Worm (Caenorhabditis elegans) whole organism, L4 larva: ENCODE data around the gene vgln-1.

Experiments
- F26F4.8 ChIP-seq: fragments of 200-800 bp; sonication (Bioruptor generic); conservative IDR thresholded peaks from 2 replicates; pipeline ENCODE4 v1.3.6; 2022; ENCODE audit warnings: missing genetic modification characterization, missing compliant biosample characterization
- F49E8.2 ChIP-seq: sonication (generic microtip); optimal IDR thresholded peaks from 2 replicates; lab custom pipeline; 2016; ENCODE audit warnings: missing compliant biosample characterization, mild to moderate bottlenecking, missing genetic modification characterization, borderline replicate concordance
- Y5F2A.4 ChIP-seq: fragments of 200-800 bp; sonication (Bioruptor generic); optimal IDR thresholded peaks from 2 replicates; lab custom pipeline; 2018; ENCODE audit warnings: mild to moderate bottlenecking, missing genetic modification characterization, missing compliant biosample characterization
- Y75B8A.6 ChIP-seq: fragments of 200-800 bp; sonication (Bioruptor generic); IDR thresholded peaks from 2 replicates; pipeline ENCODE4 v1.3.6; 2022; ENCODE audit warnings: missing genetic modification reagents, missing genetic modification characterization, missing compliant biosample characterization
- aha-1 ChIP-seq: fragments of 150-350 bp; peaks from one replicate; lab custom pipeline; 2014; ENCODE audit warnings: missing biosample characterization, missing genetic modification characterization
- aly-2 ChIP-seq: sonication (generic microtip); optimal IDR thresholded peaks from 2 replicates; lab custom pipeline; 2018; ENCODE audit warnings: missing biosample characterization, missing genetic modification characterization
- ceh-82 ChIP-seq: sonication (generic microtip); optimal IDR thresholded peaks from 2 replicates; lab custom pipeline; 2017; ENCODE audit warnings: missing biosample characterization, missing genetic modification characterization
- cey-2 ChIP-seq: sonication (generic microtip); optimal IDR thresholded peaks from 3 replicates; lab custom pipeline; 2017; ENCODE audit warnings: missing genetic modification characterization, mild to moderate bottlenecking, missing compliant biosample characterization, antibody characterized with exemption, borderline replicate concordance; ENCODE audit not compliant: insufficient read depth
- ctbp-1 ChIP-seq: fragments of 200-800 bp; sonication (Bioruptor generic); IDR thresholded peaks from 2 replicates; pipeline ENCODE4 v1.3.6; 2022; ENCODE audit warnings: missing genetic modification reagents, missing genetic modification characterization, missing compliant biosample characterization
- daf-12 ChIP-seq: fragments of 150-350 bp; optimal IDR thresholded peaks from 2 replicates; lab custom pipeline; 2014; ENCODE audit warnings: missing biosample characterization, missing genetic modification reagents, missing genetic modification characterization
- dpl-1 ChIP-seq: fragments of 150-350 bp; optimal IDR thresholded peaks from 2 replicates; lab custom pipeline; 2014; ENCODE audit warnings: missing biosample characterization, missing genetic modification reagents, missing genetic modification characterization
- dve-1 ChIP-seq: sonication (generic microtip); optimal IDR thresholded peaks from 2 replicates; lab custom pipeline; 2017; ENCODE audit warnings: antibody characterized with exemption, mild to moderate bottlenecking, missing genetic modification characterization, missing compliant biosample characterization; ENCODE audit not compliant: insufficient read depth
- egl-27 ChIP-seq: sonication (generic microtip); optimal IDR thresholded peaks from 3 replicates; lab custom pipeline; 2017; ENCODE audit warnings: missing biosample characterization, missing genetic modification reagents, missing genetic modification characterization
- hmg-1.1 ChIP-seq: fragments of 200-800 bp; sonication (Bioruptor generic); IDR thresholded peaks from 2 replicates; pipeline ENCODE4 v1.3.6; 2022; ENCODE audit warnings: missing genetic modification reagents, missing genetic modification characterization, missing compliant biosample characterization
- jun-1 ChIP-seq: fragments of 150-350 bp; optimal IDR thresholded peaks from 2 replicates; lab custom pipeline; 2014; ENCODE audit warnings: missing biosample characterization, missing genetic modification reagents, missing genetic modification characterization
- lin-29 ChIP-seq: fragments of 200-800 bp; sonication (Bioruptor generic); IDR thresholded peaks from 2 replicates; pipeline ENCODE4 v1.3.6; 2022; ENCODE audit warnings: missing genetic modification reagents, missing genetic modification characterization, missing compliant biosample characterization
- lin-38 ChIP-seq: fragments of 200-800 bp; sonication (Bioruptor generic); IDR thresholded peaks from 2 replicates; pipeline ENCODE4 v1.3.6; 2022; ENCODE audit warnings: missing genetic modification reagents, missing genetic modification characterization, missing compliant biosample characterization
- lir-3 ChIP-seq: sonication (generic microtip); optimal IDR thresholded peaks from 2 replicates; lab custom pipeline; 2016; ENCODE audit warnings: mild to moderate bottlenecking, missing genetic modification characterization, missing compliant biosample characterization
- madf-5 ChIP-seq, 2 experiments: fragments of 200-800 bp; sonication (Bioruptor generic); IDR thresholded peaks; 2 replicates each; pipeline ENCODE4 v1.3.6; 2022; ENCODE audit warnings: missing compliant biosample characterization in 2 of 2, missing genetic modification characterization in 2 of 2
- madf-9 ChIP-seq: fragments of 200-800 bp; sonication (Bioruptor generic); conservative IDR thresholded peaks from 2 replicates; pipeline ENCODE4 v1.3.6; 2022; ENCODE audit warnings: missing genetic modification reagents, missing genetic modification characterization, missing compliant biosample characterization
- mep-1 ChIP-seq: fragments of 150-350 bp; sonication (generic microtip); optimal IDR thresholded peaks from 3 replicates; lab custom pipeline; 2014; ENCODE audit warnings: missing biosample characterization, missing genetic modification characterization
- mxl-3 ChIP-seq: fragments of 200-800 bp; sonication (Bioruptor generic); optimal IDR thresholded peaks from 2 replicates; lab custom pipeline; 2018; ENCODE audit warnings: mild to moderate bottlenecking, missing genetic modification characterization, missing compliant biosample characterization
- nhr-41 ChIP-seq: fragments of 200-800 bp; sonication (Bioruptor generic); IDR thresholded peaks from 2 replicates; pipeline ENCODE4 v1.3.6; 2022; ENCODE audit warnings: missing genetic modification reagents, missing genetic modification characterization, missing compliant biosample characterization
- nhr-48 ChIP-seq: sonication (generic microtip); optimal IDR thresholded peaks from 2 replicates; lab custom pipeline; 2016; ENCODE audit warnings: mild to moderate bottlenecking, missing genetic modification characterization, missing compliant biosample characterization
- pha-4 ChIP-seq, 2 experiments: fragments of 150-350 bp in 1 of 2; fragments of 200-800 bp in 1 of 2; sonication (Bioruptor generic) in 1 of 2; IDR thresholded peaks in 1 of 2; optimal IDR thresholded peaks in 1 of 2; 2 replicates each; pipeline versions ENCODE4 v1.3.6 to Lab custom; 2014 to 2022; ENCODE audit warnings: missing genetic modification characterization in 2 of 2, missing genetic modification reagents in 2 of 2, missing biosample characterization in 1 of 2, missing compliant biosample characterization in 1 of 2
- pqm-1 ChIP-seq: sonication (generic microtip); optimal IDR thresholded peaks from 2 replicates; lab custom pipeline; 2017; ENCODE audit warnings: missing biosample characterization, missing genetic modification characterization
- saeg-2 ChIP-seq: fragments of 200-800 bp; sonication (Bioruptor generic); IDR thresholded peaks from 2 replicates; pipeline ENCODE4 v1.3.6; 2022; ENCODE audit warnings: missing genetic modification reagents, missing genetic modification characterization, missing compliant biosample characterization
- sdz-12 ChIP-seq: fragments of 200-800 bp; sonication (Bioruptor generic); optimal IDR thresholded peaks from 2 replicates; lab custom pipeline; 2018; ENCODE audit warnings: mild to moderate bottlenecking, missing genetic modification characterization, missing compliant biosample characterization
- set-16 ChIP-seq: fragments of 200-800 bp; sonication (Bioruptor generic); IDR thresholded peaks from 2 replicates; pipeline ENCODE4 v1.3.6; 2022; ENCODE audit warnings: missing genetic modification reagents, missing genetic modification characterization, missing compliant biosample characterization
- skn-1 ChIP-seq: fragments of 150-350 bp; optimal IDR thresholded peaks from 2 replicates; lab custom pipeline; 2014; ENCODE audit warnings: missing biosample characterization, missing genetic modification characterization
- snpc-4 ChIP-seq: fragments of 150-350 bp; optimal IDR thresholded peaks from 2 replicates; lab custom pipeline; 2014; ENCODE audit warnings: missing biosample characterization, missing genetic modification characterization
- unc-130 ChIP-seq: sonication (generic microtip); optimal IDR thresholded peaks from 2 replicates; lab custom pipeline; 2016; ENCODE audit warnings: missing genetic modification reagents, missing genetic modification characterization, missing compliant biosample characterization
- unc-39 ChIP-seq: sonication (generic microtip); optimal IDR thresholded peaks from 2 replicates; lab custom pipeline; 2017; ENCODE audit warnings: missing biosample characterization, missing genetic modification characterization
- vab-7 ChIP-seq: fragments of 200-800 bp; sonication (Bioruptor generic); IDR thresholded peaks from 2 replicates; pipeline ENCODE4 v1.3.6; 2022; ENCODE audit warnings: missing genetic modification reagents, missing genetic modification characterization, missing compliant biosample characterization
- zip-11 ChIP-seq: fragments of 200-800 bp; sonication (Bioruptor generic); IDR thresholded peaks from 2 replicates; pipeline ENCODE4 v1.3.6; 2022; ENCODE audit warnings: missing genetic modification characterization, missing compliant biosample characterization
- zip-2 ChIP-seq: fragments of 150-350 bp; optimal IDR thresholded peaks from 2 replicates; lab custom pipeline; 2014; ENCODE audit warnings: missing biosample characterization, missing genetic modification characterization

The vgln-1 gene

ce11 chrII:9861394-9861793, 29.5 kb downstream of the vgln-1 start, which contains the start of gene chil-3:
TSS of gene chil-3 (minus strand) at chrII:9861494.
- no peak for TF ChIP-seq aha-1
- no peak for TF ChIP-seq saeg-2 (GFP tag; lab: Robert Waterston, UW)

ce11 chrII:9859575-9859974, 31.3 kb downstream of the vgln-1 start, which contains the start of gene chil-5:
TSS of gene chil-5 (minus strand) at chrII:9859675.
- no peak for TF ChIP-seq egl-27 (tag; lab: Kevin White, UChicago)
- TF ChIP-seq zip-11 (GFP tag; lab: Robert Waterston, UW), result no peak
- TF ChIP-seq F49E8.2 (tag; lab: Kevin White, UChicago), result no peak
- no peak for TF ChIP-seq pqm-1
- no peak for TF ChIP-seq set-16 (GFP tag; lab: Robert Waterston, UW)
- TF ChIP-seq saeg-2 (GFP tag; lab: Robert Waterston, UW), result no peak
- no peak for TF ChIP-seq daf-12 (tag; lab: Kevin White, UChicago)
- no peak for TF ChIP-seq Y5F2A.4 (GFP tag; lab: Kevin White, UChicago)
- no peak for TF ChIP-seq snpc-4 (tag; lab: Kevin White, UChicago)
- TF ChIP-seq Y75B8A.6 (GFP tag; lab: Robert Waterston, UW), result no peak
- TF ChIP-seq sdz-12 (GFP tag; lab: Kevin White, UChicago), result no peak
- TF ChIP-seq lir-3, result no peak
- TF ChIP-seq hmg-1.1 (GFP tag; lab: Robert Waterston, UW), result no peak
- no peak for TF ChIP-seq vab-7
- TF ChIP-seq F26F4.8 (GFP tag; lab: Robert Waterston, UW), result no peak
- TF ChIP-seq aly-2, result no peak
- no peak for TF ChIP-seq madf-9 (GFP tag; lab: Robert Waterston, UW)
- no peak for TF ChIP-seq jun-1 (tag; lab: Kevin White, UChicago)
- TF ChIP-seq, all 104 proteins: peak for 0

- TF ChIP-seq lin-38 (GFP tag; lab: Robert Waterston, UW) (no peak), F49E8.2 (tag; lab: Kevin White, UChicago) (no peak), dpl-1 (GFP tag; lab: Kevin White, UChicago) (no peak), unc-39 (tag; lab: Kevin White, UChicago) (no peak), lin-29 (GFP tag; lab: Robert Waterston, UW) (no peak), skn-1 (tag; lab: Kevin White, UChicago) (no peak), dve-1 (tag; lab: Kevin White, UChicago) (no peak), zip-2 (tag; lab: Kevin White, UChicago) (no peak), mep-1 (tag; lab: Kevin White, UChicago) (no peak), cey-2 (tag; lab: Kevin White, UChicago) (no peak), ctbp-1 (GFP tag; lab: Robert Waterston, UW) (no peak)
Measured at ce11 chrII:9857791-9858190, 33.1 kb downstream of the vgln-1 start, which contains the start of gene chil-6. TSS of gene chil-6 (minus strand) at chrII:9857891.

ce11 chrII:9855620-9856019, 35.3 kb downstream of the vgln-1 start, which contains the start of gene chil-4:
TSS of gene chil-4 (minus strand) at chrII:9855720.
- TF ChIP-seq nhr-41, result no peak
- TF ChIP-seq lir-3, result no peak
- TF ChIP-seq aly-2, result no peak
- no peak for TF ChIP-seq pha-4 (GFP tag; IDR thresholded peaks at IDR 0.05; lab: Robert Waterston, UW)
- TF ChIP-seq pha-4 (tag; optimal IDR thresholded peaks at IDR 0.05; lab: Kevin White, UChicago), result no peak
- TF ChIP-seq snpc-4 (tag; lab: Kevin White, UChicago), result no peak
- no peak for TF ChIP-seq hmg-1.1 (GFP tag; lab: Robert Waterston, UW)
- TF ChIP-seq unc-130 (GFP tag; lab: Kevin White, UChicago), result no peak
- no peak for TF ChIP-seq madf-5 (GFP tag; IDR thresholded peaks at IDR 0.05; lab: Robert Waterston, UW)
- TF ChIP-seq nhr-48, result no peak
- TF ChIP-seq F49E8.2 (tag; lab: Kevin White, UChicago), result no peak
- TF ChIP-seq mxl-3 (GFP tag; lab: Kevin White, UChicago), result no peak
- no peak for TF ChIP-seq Y5F2A.4 (GFP tag; lab: Kevin White, UChicago)
- TF ChIP-seq aha-1, result no peak
- no peak for TF ChIP-seq ceh-82 (tag; lab: Kevin White, UChicago)
- no peak for TF ChIP-seq pqm-1
